Worm (Caenorhabditis elegans): Measurements from ENCODE around the gene ZK1320.7.

The ZK1320.7 gene

DNA sequence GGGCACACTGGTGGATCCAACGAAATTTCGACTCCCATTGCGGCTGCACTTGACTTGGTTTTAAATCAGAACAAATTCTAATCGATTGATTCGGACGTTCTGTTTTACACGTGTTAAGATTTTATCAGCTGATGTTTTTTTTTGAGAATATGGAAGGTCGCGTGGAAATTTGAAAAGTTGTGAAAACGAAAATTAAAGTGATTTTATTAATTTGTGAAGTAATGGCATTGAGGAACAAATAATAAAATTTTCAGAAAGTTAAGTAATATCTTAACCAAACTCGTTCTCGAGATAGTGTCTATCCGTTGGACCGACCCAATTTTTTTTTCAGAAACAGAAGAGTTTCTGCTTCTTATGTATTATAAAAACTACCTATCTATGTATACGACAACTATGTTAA lies 19.7 kb upstream of the ZK1320.7 start, which contains the start of gene ZK1307.4:
ZK1307.4 (minus strand) TSS at position 101 of the 400 bp plus-strand sequence.
- TF ChIP-seq nfya-1 (tag; optimal IDR thresholded peaks at IDR 0.05), result no peak
- no peak for TF ChIP-seq pros-1 (tag; optimal IDR thresholded peaks at IDR 0.05)
- no peak for TF ChIP-seq unc-42 (tag; optimal IDR thresholded peaks at IDR 0.05)
- TF ChIP-seq odd-2 (tag; optimal IDR thresholded peaks at IDR 0.05), result no peak
- no peak for TF ChIP-seq nhr-11 (tag; optimal IDR thresholded peaks at IDR 0.05)
- TF ChIP-seq pax-1 (tag; optimal IDR thresholded peaks at IDR 0.05), result no peak
- no peak for TF ChIP-seq sdc-2 (tag; optimal IDR thresholded peaks at IDR 0.05)
- TF ChIP-seq hlh-15 (tag; optimal IDR thresholded peaks at IDR 0.05), result no peak
- no peak for TF ChIP-seq ceh-9 (tag; optimal IDR thresholded peaks at IDR 0.05)
- TF ChIP-seq syd-9 (tag; optimal IDR thresholded peaks at IDR 0.05), result no peak
- TF ChIP-seq C08G9.2 (tag; optimal IDR thresholded peaks at IDR 0.05), result no peak
- no peak for TF ChIP-seq npax-4 (tag; optimal IDR thresholded peaks at IDR 0.05)
- TF ChIP-seq hlh-30 (tag; optimal IDR thresholded peaks at IDR 0.05; ENCODE audit: insufficient read depth), result no peak
- no peak for TF ChIP-seq ceh-48 (tag; optimal IDR thresholded peaks at IDR 0.05)
- TF ChIP-seq ama-1 (optimal IDR thresholded peaks at IDR 0.05), result no peak
- no peak for TF ChIP-seq sox-2 (GFP tag; IDR thresholded peaks at IDR 0.05)

DNA sequence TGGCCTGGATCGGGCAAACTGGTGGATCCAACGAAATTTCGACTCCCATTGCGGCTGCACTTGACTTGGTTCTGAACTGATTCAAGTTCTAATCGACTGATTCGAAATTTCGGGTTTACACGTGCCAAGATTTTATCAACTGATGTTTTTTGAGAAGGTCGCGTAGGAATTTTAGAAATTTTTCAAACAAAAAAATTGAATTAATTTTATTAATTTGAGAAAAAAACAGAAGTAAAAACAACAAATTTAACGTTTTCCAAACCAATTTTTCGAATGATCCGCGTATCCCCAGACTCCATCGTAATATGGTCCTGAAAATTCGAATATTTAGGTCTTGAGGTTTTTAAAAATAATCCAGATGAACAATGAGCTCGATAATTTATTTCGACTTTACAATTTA lies 18.5 kb upstream of the ZK1320.7 start, which contains the start of gene ZK1307.3:
ZK1307.3 (minus strand) TSS at position 101 of the 400 bp plus-strand sequence.
- TF ChIP-seq tbx-7 (tag; optimal IDR thresholded peaks at IDR 0.05) (no peak), K02D7.2 (tag; optimal IDR thresholded peaks at IDR 0.05) (no peak), unc-55 (GFP tag; optimal IDR thresholded peaks at IDR 0.05) (no peak), ceh-14 (tag; optimal IDR thresholded peaks at IDR 0.05) (no peak), unc-86 (tag; optimal IDR thresholded peaks at IDR 0.05) (no peak), fkh-6 (tag; optimal IDR thresholded peaks at IDR 0.05) (no peak), sox-4 (tag; optimal IDR thresholded peaks at IDR 0.05) (no peak)

DNA sequence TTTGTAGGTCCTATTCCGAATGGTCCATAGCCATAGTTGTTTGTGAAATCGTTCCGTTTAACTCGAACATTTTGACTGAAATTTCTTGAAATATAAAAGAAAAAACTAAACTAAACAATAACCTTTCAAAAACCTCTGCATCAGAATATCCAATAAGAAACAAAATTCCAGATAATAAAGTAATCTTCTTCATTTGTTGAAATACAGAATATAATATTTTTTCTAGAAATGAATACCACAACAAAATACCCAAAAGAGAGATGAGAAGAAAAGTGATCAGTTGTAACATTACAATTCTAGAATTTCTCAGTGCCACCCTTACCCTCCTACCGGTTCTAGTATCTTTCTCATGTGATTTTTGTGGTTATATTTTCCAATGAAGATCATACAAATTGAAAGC lies 17.7 kb upstream of the ZK1320.7 start, which contains the start of gene ZK1307.2:
ZK1307.2 (minus strand) TSS at position 274 of the 400 bp plus-strand sequence.
- TF ChIP-seq zip-5 (tag; optimal IDR thresholded peaks at IDR 0.05), result no peak
- no peak for TF ChIP-seq nhr-11 (tag; optimal IDR thresholded peaks at IDR 0.05)

DNA sequence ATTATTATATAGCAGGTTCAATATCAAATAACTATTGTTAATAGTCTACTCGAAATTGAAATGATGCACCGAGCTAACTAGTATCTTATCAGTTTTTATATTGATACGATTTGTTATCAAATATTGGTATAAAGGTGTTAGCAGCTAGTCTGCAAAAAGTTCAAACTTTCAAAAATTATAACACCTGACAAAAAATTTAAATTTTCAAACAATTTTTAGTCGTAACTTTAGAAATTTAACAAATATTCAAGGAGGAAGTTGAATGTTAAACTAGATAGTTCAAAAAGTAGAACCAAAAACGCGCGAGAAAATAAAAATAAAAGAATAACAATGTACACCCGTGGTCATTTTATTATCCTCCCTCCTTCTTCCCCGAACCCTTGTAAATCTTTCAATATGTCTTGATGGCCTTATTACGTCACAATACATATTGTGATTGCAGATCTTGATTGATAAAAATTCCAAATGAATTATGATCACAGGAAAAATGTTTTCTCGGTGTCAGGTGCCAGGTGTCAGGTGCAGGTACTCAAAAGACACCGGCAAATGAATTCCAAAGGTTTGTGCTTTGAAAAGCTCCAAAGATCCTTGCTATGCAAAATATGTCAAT lies 15.8 kb upstream of the ZK1320.7 start, which contains the start of gene ZK1307.1:
ZK1307.1 (minus strand) TSS at position 51 of the 610 bp plus-strand sequence.
- TF ChIP-seq pros-1 (tag; optimal IDR thresholded peaks at IDR 0.05) (no peak), K02D7.2 (tag; optimal IDR thresholded peaks at IDR 0.05) (no peak), nhr-11 (tag; optimal IDR thresholded peaks at IDR 0.05) (no peak), elt-2 (tag; optimal IDR thresholded peaks at IDR 0.05) (peak; percentile 29), ceh-19 (GFP tag; optimal IDR thresholded peaks at IDR 0.05) (no peak), elt-4 (tag; optimal IDR thresholded peaks at IDR 0.05) (no peak), ref-2 (tag; optimal IDR thresholded peaks at IDR 0.05) (no peak)

DNA sequence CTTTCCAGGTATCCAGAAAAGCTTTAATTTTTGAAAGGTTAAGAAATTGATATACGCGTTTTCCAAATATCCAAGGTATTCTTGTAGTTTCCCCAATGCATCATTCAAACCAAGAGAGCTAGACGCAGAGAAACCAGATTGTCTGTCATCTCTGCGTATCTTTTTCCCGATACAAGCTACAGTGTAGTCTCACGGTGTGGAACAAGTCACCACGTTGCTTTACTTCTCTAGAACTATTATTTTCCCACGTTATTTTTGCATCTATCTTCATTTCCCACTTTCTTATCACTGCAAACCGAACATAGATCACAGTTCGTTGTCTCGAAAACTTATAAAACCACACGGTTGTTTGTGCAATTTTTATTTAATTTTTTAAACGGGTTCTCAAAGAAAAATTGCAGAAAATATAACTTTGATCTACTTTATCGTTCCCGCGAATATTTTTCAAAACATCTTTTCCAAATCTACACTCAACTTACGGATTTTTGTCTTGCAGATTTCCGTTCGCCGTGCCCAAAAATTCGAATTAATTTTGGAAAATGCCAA lies 15.1 kb upstream of the ZK1320.7 start, which contains the start of gene gstk-1:
gstk-1 (plus strand) TSS at position 496 of the 546 bp plus-strand sequence.
- no peak for TF ChIP-seq dmd-4 (tag; optimal IDR thresholded peaks at IDR 0.05; ENCODE audit: borderline replicate concordance)
- no peak for TF ChIP-seq nhr-11 (tag; optimal IDR thresholded peaks at IDR 0.05)
- TF ChIP-seq rnt-1 (tag; optimal IDR thresholded peaks at IDR 0.05), result no peak
- peak; percentile 19 for TF ChIP-seq elt-2 (tag; optimal IDR thresholded peaks at IDR 0.05)

DNA sequence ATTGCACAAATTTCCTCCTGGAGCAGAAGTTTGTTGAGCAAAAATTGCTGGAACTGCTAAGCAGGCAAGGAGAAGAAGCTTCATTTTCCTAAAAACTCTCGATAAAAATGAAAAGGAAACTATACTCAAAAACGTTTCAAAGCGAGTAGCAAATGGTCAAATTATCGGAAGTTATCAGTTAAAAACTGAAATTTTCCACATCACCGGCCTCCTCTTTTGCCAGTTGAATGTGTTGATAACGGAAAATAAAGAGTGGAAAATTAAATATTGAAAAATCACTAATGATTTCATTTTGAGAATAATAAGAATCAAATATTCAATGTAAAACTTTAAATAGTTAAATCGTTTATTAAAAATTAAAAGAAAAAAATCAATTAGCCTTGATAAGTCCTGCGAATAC lies 12.5 kb upstream of the ZK1320.7 start, which contains the start of gene ZK1320.2:
ZK1320.2 (minus strand) TSS at position 88 of the 400 bp plus-strand sequence.
- TF ChIP-seq Y22D7AL.16 (tag; optimal IDR thresholded peaks at IDR 0.05) (no peak), F13H6.1 (tag; optimal IDR thresholded peaks at IDR 0.05) (no peak), elt-2 (tag; optimal IDR thresholded peaks at IDR 0.05) (no peak), hlh-8 (tag; optimal IDR thresholded peaks at IDR 0.05) (no peak), fax-1 (tag; optimal IDR thresholded peaks at IDR 0.05) (no peak), elt-4 (tag; optimal IDR thresholded peaks at IDR 0.05) (no peak), ahr-1 (tag; optimal IDR thresholded peaks at IDR 0.05) (no peak), sdc-2 (tag; optimal IDR thresholded peaks at IDR 0.05) (no peak), C38D4.7 (GFP tag; optimal IDR thresholded peaks at IDR 0.05) (no peak), hlh-15 (tag; optimal IDR thresholded peaks at IDR 0.05) (no peak), ref-2 (tag; optimal IDR thresholded peaks at IDR 0.05) (no peak), tbx-2 (tag; optimal IDR thresholded peaks at IDR 0.05) (no peak), mec-3 (tag; optimal IDR thresholded peaks at IDR 0.05; ENCODE audit: borderline replicate concordance) (no peak), ceh-31 (tag; optimal IDR thresholded peaks at IDR 0.05) (no peak), sox-2 (GFP tag; IDR thresholded peaks at IDR 0.05) (no peak), odd-2 (tag; optimal IDR thresholded peaks at IDR 0.05) (no peak), ets-4 (tag; optimal IDR thresholded peaks at IDR 0.05) (no peak)

Measured in whole organism, late embryonic.